Worm (Caenorhabditis elegans) whole organism, early embryonic: ENCODE results near the gene dyci-1.
"Not testable (repeated sequence)": the region's sequence is repeated elsewhere in the genome, so short reads cannot be mapped to it uniquely, and the experiment has no call there.

Source experiments
- B0310.2 ChIP-seq: sonication (generic microtip); optimal IDR thresholded peaks from 2 replicates; lab custom pipeline; 2016; ENCODE audit warnings: mild to moderate bottlenecking, missing genetic modification characterization, missing compliant biosample characterization
- F13C5.2 ChIP-seq: sonication (generic microtip); optimal IDR thresholded peaks from 2 replicates; lab custom pipeline; 2017; ENCODE audit warnings: mild to moderate bottlenecking, missing genetic modification characterization, inconsistent platforms, missing compliant biosample characterization
- aly-1 ChIP-seq: sonication (generic microtip); optimal IDR thresholded peaks from 2 replicates; lab custom pipeline; 2016; ENCODE audit warnings: missing genetic modification characterization, missing compliant biosample characterization
- ama-1 ChIP-seq: fragments of 150-350 bp; optimal IDR thresholded peaks from 2 replicates; lab custom pipeline; 2014
- ceh-13 ChIP-seq: fragments of 200-800 bp; sonication (Bioruptor generic); optimal IDR thresholded peaks from 2 replicates; lab custom pipeline; 2018; ENCODE audit warnings: mild to moderate bottlenecking, missing genetic modification characterization, missing compliant biosample characterization
- ceh-36 ChIP-seq: sonication (generic microtip); optimal IDR thresholded peaks from 2 replicates; lab custom pipeline; 2016; ENCODE audit warnings: missing genetic modification characterization, inconsistent platforms, missing compliant biosample characterization
- ets-7 ChIP-seq: sonication (generic microtip); optimal IDR thresholded peaks from 2 replicates; lab custom pipeline; 2016; ENCODE audit warnings: missing genotype, missing genetic modification characterization, missing compliant biosample characterization
- flt-1 ChIP-seq: fragments of 200-800 bp; sonication (Bioruptor generic); IDR thresholded peaks from 2 replicates; pipeline ENCODE4 v1.3.6; 2022; ENCODE audit warnings: missing genetic modification characterization, missing compliant biosample characterization
- hmbx-1 ChIP-seq: sonication (generic microtip); optimal IDR thresholded peaks from 2 replicates; lab custom pipeline; 2016; ENCODE audit warnings: mild to moderate bottlenecking, missing genetic modification characterization, missing compliant biosample characterization
- hmg-4 ChIP-seq: fragments of 200-800 bp; sonication (Bioruptor generic); optimal IDR thresholded peaks from 2 replicates; lab custom pipeline; 2018; ENCODE audit warnings: mild to moderate bottlenecking, missing genetic modification characterization, missing compliant biosample characterization
- hnd-1 ChIP-seq: sonication (generic microtip); optimal IDR thresholded peaks from 2 replicates; lab custom pipeline; 2016; ENCODE audit warnings: missing genetic modification characterization, missing compliant biosample characterization
- pes-1 ChIP-seq: fragments of 200-800 bp; sonication (Bioruptor generic); IDR thresholded peaks from 2 replicates; pipeline ENCODE4 v1.3.6; 2022; ENCODE audit warnings: missing genetic modification reagents, missing genetic modification characterization, missing compliant biosample characterization
- scrt-1 ChIP-seq: fragments of 200-800 bp; sonication (Bioruptor generic); IDR thresholded peaks from 2 replicates; pipeline ENCODE4 v1.3.6; 2022; ENCODE audit warnings: missing genetic modification characterization, missing compliant biosample characterization
- sea-1 ChIP-seq: fragments of 200-800 bp; sonication (Bioruptor generic); conservative IDR thresholded peaks from 2 replicates; pipeline ENCODE4 v1.3.6; 2022; ENCODE audit warnings: missing genetic modification characterization, missing compliant biosample characterization
- tbx-11 ChIP-seq: fragments of 200-800 bp; sonication (Bioruptor generic); IDR thresholded peaks from 2 replicates; pipeline ENCODE4 v1.3.6; 2022; ENCODE audit warnings: missing genetic modification characterization, missing compliant biosample characterization
- tbx-37 ChIP-seq: fragments of 200-800 bp; sonication (Bioruptor generic); conservative IDR thresholded peaks from 2 replicates; pipeline ENCODE4 v1.3.6; 2022; ENCODE audit warnings: missing genetic modification reagents, missing genetic modification characterization, missing compliant biosample characterization
- tra-4 ChIP-seq: sonication (generic microtip); optimal IDR thresholded peaks from 2 replicates; lab custom pipeline; 2017; ENCODE audit warnings: missing genetic modification characterization, missing compliant biosample characterization

Gene dyci-1

ce11 chrIV:6785151-6785550, at the start of gene dyci-1:
Gene dyci-1 (minus strand): TSS chrIV:6785272.
- TF ChIP-seq sea-1 (no peak), B0310.2 (tag; lab: Kevin White, UChicago) (no peak), tra-4 (no peak), tbx-11 (GFP tag; lab: Robert Waterston, UW) (no peak), aly-1 (tag; lab: Kevin White, UChicago) (no peak), flt-1 (no peak), ets-7 (tag; lab: Kevin White, UChicago) (no peak), F13C5.2 (no peak), ceh-36 (tag; lab: Kevin White, UChicago) (no peak)

- TF ChIP-seq scrt-1 (GFP tag; lab: Robert Waterston, UW) (no peak), hmg-4 (no peak), sea-1 (no peak), ama-1 (lab: Kevin White, UChicago) (no peak), flt-1 (no peak), aly-1 (tag; lab: Kevin White, UChicago) (no peak), tbx-11 (GFP tag; lab: Robert Waterston, UW) (no peak), hmbx-1 (tag; lab: Kevin White, UChicago) (no peak), pes-1 (GFP tag; lab: Robert Waterston, UW) (no peak), hnd-1 (tag; lab: Kevin White, UChicago) (no peak), B0310.2 (tag; lab: Kevin White, UChicago) (no peak), tra-4 (no peak), ceh-13 (GFP tag; lab: Kevin White, UChicago) (no peak), F13C5.2 (no peak), ets-7 (tag; lab: Kevin White, UChicago) (no peak), tbx-37 (GFP tag; lab: Robert Waterston, UW) (no peak), ceh-36 (tag; lab: Kevin White, UChicago) (no peak)
These were observed 49.6 kb upstream of the dyci-1 start for ce11 chrIV:6834705-6835104.

- TF ChIP-seq hmbx-1 (tag; lab: Kevin White, UChicago) (no peak), B0310.2 (tag; lab: Kevin White, UChicago) (no peak), flt-1 (no peak), ama-1 (lab: Kevin White, UChicago) (no peak), tbx-37 (GFP tag; lab: Robert Waterston, UW) (no peak)
These were observed 48.5 kb upstream of the dyci-1 start for ce11 chrIV:6833617-6834016.

- no peak for TF ChIP-seq flt-1
These were observed 47.1 kb upstream of the dyci-1 start for ce11 chrIV:6832194-6832593.

DNA sequence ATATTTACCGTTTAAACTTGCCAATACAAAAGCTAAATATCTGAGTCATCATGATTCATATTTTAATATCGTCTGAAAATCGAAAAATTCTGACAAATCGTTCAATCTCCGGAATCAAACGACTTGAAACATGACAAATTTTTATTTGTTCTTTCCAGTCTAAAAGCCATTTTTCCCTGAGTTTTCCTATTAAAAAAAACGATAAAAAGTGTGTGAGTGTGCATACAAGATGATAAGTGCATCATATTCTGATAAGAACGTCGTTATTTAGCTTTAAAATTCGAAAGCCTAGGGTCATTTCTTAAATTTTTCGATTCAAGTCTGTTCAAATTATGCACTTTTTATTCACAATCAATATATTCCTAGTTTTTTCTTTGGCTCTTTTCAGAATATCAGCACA, 44.8 kb upstream of the dyci-1 start, which contains the start of gene H20E11.1:
Gene H20E11.1, plus strand, starts transcription at position 244 of the 400 bp plus-strand sequence.
- TF ChIP-seq scrt-1 (GFP tag; lab: Robert Waterston, UW) (no peak), ama-1 (lab: Kevin White, UChicago) (no peak), tbx-11 (GFP tag; lab: Robert Waterston, UW) (no peak), sea-1 (no peak), ceh-36 (tag; lab: Kevin White, UChicago) (no peak), F13C5.2 (no peak), pes-1 (GFP tag; lab: Robert Waterston, UW) (no peak), hmbx-1 (tag; lab: Kevin White, UChicago) (no peak), ceh-13 (GFP tag; lab: Kevin White, UChicago) (no peak), tbx-37 (GFP tag; lab: Robert Waterston, UW) (no peak), aly-1 (tag; lab: Kevin White, UChicago) (no peak)

DNA sequence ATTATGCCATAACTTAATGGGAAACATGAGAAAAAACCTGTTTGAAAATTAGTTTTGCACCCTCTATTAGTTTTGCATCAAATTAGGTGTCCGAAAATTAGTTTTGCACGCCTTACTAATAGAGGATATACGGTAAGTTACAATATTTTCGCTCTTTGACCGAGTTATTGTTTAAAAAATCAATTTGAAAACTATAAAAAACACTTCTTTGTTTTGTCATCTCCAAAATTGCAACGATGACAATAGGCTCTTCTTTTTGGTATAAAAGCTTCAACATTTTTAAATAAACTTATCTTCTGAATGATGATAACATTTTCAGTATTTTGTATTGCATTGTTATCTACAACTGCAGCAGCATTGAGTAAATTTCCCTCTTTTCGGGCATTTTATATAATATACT, 42.4 kb upstream of the dyci-1 start, which contains the start of gene H20E11.2:
Gene H20E11.2, plus strand, starts transcription at position 301 of the 400 bp plus-strand sequence.
- not testable (repeated sequence) for TF ChIP-seq tra-4; scrt-1 (GFP tag; lab: Robert Waterston, UW); pes-1 (GFP tag; lab: Robert Waterston, UW)

DNA sequence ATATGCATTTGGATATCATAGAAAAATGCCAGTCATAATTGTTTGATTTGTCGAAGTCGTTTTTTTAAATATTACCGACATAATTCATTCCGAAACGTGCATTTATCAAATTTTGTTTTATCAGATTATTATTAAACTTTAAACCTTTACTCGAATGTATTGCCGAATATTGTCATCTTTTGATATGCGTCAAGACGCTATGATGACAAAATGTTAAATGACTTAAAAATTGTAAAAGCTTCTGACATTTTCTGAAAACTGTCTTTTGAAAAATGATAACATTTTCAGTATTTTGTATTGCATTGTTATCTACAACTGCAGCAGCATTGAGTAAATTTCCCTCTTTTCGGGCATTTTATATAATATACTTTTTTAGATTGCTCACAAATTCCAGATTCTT, 39.5 kb upstream of the dyci-1 start, which contains the start of gene H20E11.3:
Gene H20E11.3, plus strand, starts transcription at position 195 of the 400 bp plus-strand sequence.
- TF ChIP-seq ceh-36 (tag; lab: Kevin White, UChicago) (no peak), ceh-13 (GFP tag; lab: Kevin White, UChicago) (no peak), hmbx-1 (tag; lab: Kevin White, UChicago) (no peak), ama-1 (lab: Kevin White, UChicago) (no peak), scrt-1 (GFP tag; lab: Robert Waterston, UW) (no peak), tbx-11 (GFP tag; lab: Robert Waterston, UW) (no peak), flt-1 (no peak), tra-4 (no peak), hnd-1 (tag; lab: Kevin White, UChicago) (no peak)

DNA sequence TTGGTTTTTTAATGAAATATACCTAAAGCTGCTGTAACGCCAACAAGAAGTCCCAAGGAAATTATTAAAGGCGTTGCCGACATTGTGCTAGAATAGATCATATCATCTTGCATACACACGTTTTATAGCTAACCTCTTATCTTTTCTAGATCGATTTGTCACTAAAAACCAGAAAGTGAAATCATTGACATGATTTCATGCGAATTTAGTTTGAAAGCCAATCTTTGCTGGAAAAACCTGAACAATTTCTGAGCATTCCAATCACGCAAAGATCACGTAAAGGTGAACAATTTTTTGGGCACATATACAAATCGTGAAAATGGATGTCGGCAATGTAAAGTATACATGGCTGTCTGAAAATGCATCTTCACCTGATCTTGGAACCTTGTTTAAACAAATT, 37.3 kb upstream of the dyci-1 start, which contains the start of gene C17H12.6:
Gene C17H12.6, minus strand, starts transcription at position 101 of the 400 bp plus-strand sequence.
- no peak for TF ChIP-seq tra-4
- no peak for TF ChIP-seq tbx-11 (GFP tag; lab: Robert Waterston, UW)
- no peak for TF ChIP-seq ets-7 (tag; lab: Kevin White, UChicago)
- no peak for TF ChIP-seq sea-1
- TF ChIP-seq pes-1 (GFP tag; lab: Robert Waterston, UW): no peak

- TF ChIP-seq hmg-4 (no peak), scrt-1 (GFP tag; lab: Robert Waterston, UW) (no peak), ceh-13 (GFP tag; lab: Kevin White, UChicago) (no peak), aly-1 (tag; lab: Kevin White, UChicago) (no peak), hmbx-1 (tag; lab: Kevin White, UChicago) (no peak)
These were observed 36.6 kb upstream of the dyci-1 start for ce11 chrIV:6821709-6822108.
